Fruit fly (Drosophila melanogaster) whole organism, embryonic: ENCODE data around the gene cic.

Experiments
- Ada2b ChIP-seq: fragments of 200-800 bp; sonication (Bioruptor generic); IDR thresholded peaks from 2 replicates; pipeline ENCODE4 v1.3.6; 2022; ENCODE audit warnings: missing biosample characterization, missing genetic modification characterization
- CG10209 ChIP-seq: fragments of 200-800 bp; sonication (Bioruptor generic); optimal IDR thresholded peaks from 3 replicates; lab custom pipeline; 2017; ENCODE audit warnings: missing biosample characterization, mild to moderate bottlenecking, missing genetic modification characterization, missing genetic modification reagents
- CG10274 ChIP-seq: fragments of 200-800 bp; sonication (Bioruptor generic); optimal IDR thresholded peaks from 3 replicates; lab custom pipeline; 2017; ENCODE audit warnings: missing biosample characterization, mild to moderate bottlenecking, missing genetic modification characterization
- CG10959 ChIP-seq: fragments of 200-800 bp; sonication (Bioruptor generic); IDR thresholded peaks from 2 replicates; pipeline ENCODE4 v1.3.6; 2022; ENCODE audit warnings: missing biosample characterization, missing genetic modification characterization
- CG11456 ChIP-seq: fragments of 200-800 bp; sonication (Bioruptor generic); IDR thresholded peaks from 3 replicates; pipeline ENCODE4 v1.3.6; 2022; ENCODE audit warnings: missing biosample characterization, missing genetic modification characterization
- CG11504 ChIP-seq: fragments of 200-800 bp; sonication (Bioruptor generic); optimal IDR thresholded peaks from 3 replicates; lab custom pipeline; 2019; ENCODE audit warnings: missing biosample characterization, mild to moderate bottlenecking, missing genetic modification characterization, moderate library complexity
- CG1233 ChIP-seq: fragments of 200-800 bp; sonication (Bioruptor generic); optimal IDR thresholded peaks from 4 replicates; lab custom pipeline; 2018; ENCODE audit warnings: missing biosample characterization, mild to moderate bottlenecking, missing genetic modification characterization
- CG13624 ChIP-seq: fragments of 200-800 bp; sonication (Bioruptor generic); optimal IDR thresholded peaks from 2 replicates; lab custom pipeline; 2016; ENCODE audit warnings: missing biosample characterization, missing genetic modification characterization
- CG2116 ChIP-seq: fragments of 200-800 bp; sonication (Bioruptor generic); optimal IDR thresholded peaks from 3 replicates; lab custom pipeline; 2018; ENCODE audit warnings: missing biosample characterization, mild to moderate bottlenecking, missing genetic modification characterization
- CG2678 ChIP-seq: fragments of 200-800 bp; sonication (Bioruptor generic); optimal IDR thresholded peaks from 3 replicates; lab custom pipeline; 2019; ENCODE audit warnings: missing biosample characterization, mild to moderate bottlenecking, missing genetic modification characterization, moderate library complexity
- CG33213 ChIP-seq: fragments of 200-800 bp; sonication (Bioruptor generic); optimal IDR thresholded peaks from 3 replicates; lab custom pipeline; 2016; ENCODE audit warnings: missing biosample characterization, missing genetic modification characterization
- CG3847 ChIP-seq: fragments of 200-800 bp; sonication (Bioruptor generic); IDR thresholded peaks from 2 replicates; pipeline ENCODE4 v1.3.6; 2022; ENCODE audit warnings: missing biosample characterization, missing genetic modification characterization
- CG4424 ChIP-seq: fragments of 200-800 bp; sonication (Bioruptor generic); optimal IDR thresholded peaks from 3 replicates; lab custom pipeline; 2016; ENCODE audit warnings: missing biosample characterization, missing genetic modification characterization
- CG6689 ChIP-seq: fragments of 200-800 bp; sonication (Bioruptor generic); IDR thresholded peaks from 2 replicates; pipeline ENCODE4 v1.3.6; 2022; ENCODE audit warnings: missing biosample characterization, missing genetic modification characterization
- CG7786 ChIP-seq: fragments of 200-800 bp; sonication (Bioruptor generic); optimal IDR thresholded peaks from 2 replicates; lab custom pipeline; 2016; ENCODE audit warnings: missing biosample characterization, missing genetic modification characterization
- CG8765 ChIP-seq: fragments of 200-800 bp; sonication (Bioruptor generic); IDR thresholded peaks from 2 replicates; pipeline ENCODE4 v1.3.6; 2022; ENCODE audit warnings: missing biosample characterization, missing genetic modification characterization
- CG9609 ChIP-seq: fragments of 200-800 bp; sonication (Bioruptor generic); optimal IDR thresholded peaks from 3 replicates; lab custom pipeline; 2016; ENCODE audit warnings: missing biosample characterization, missing genetic modification characterization
- Dip3 ChIP-seq: fragments of 200-800 bp; sonication (Bioruptor generic); optimal IDR thresholded peaks from 3 replicates; lab custom pipeline; 2016; ENCODE audit warnings: missing biosample characterization, missing genetic modification characterization
- Dref ChIP-seq: fragments of 200-800 bp; sonication (Bioruptor generic); IDR thresholded peaks from 2 replicates; pipeline ENCODE4 v1.3.6; 2022; ENCODE audit warnings: missing biosample characterization, missing genetic modification characterization
- Myb ChIP-seq: fragments of 200-800 bp; sonication (Bioruptor generic); optimal IDR thresholded peaks from 2 replicates; lab custom pipeline; 2016; ENCODE audit warnings: missing biosample characterization, missing genetic modification characterization
- NC2α ChIP-seq: fragments of 200-800 bp; sonication (Bioruptor generic); optimal IDR thresholded peaks from 2 replicates; lab custom pipeline; 2016; ENCODE audit warnings: missing biosample characterization, missing genetic modification characterization
- Pdp1 ChIP-seq, 2 experiments: fragments of 200-800 bp; sonication (Bioruptor generic); optimal IDR thresholded peaks; 3 replicates each; lab custom pipeline; 2016; ENCODE audit warnings: missing biosample characterization in 2 of 2, missing genetic modification characterization in 2 of 2, mild to moderate bottlenecking in 1 of 2, moderate library complexity in 1 of 2
- Rfx ChIP-seq: fragments of 200-800 bp; sonication (Bioruptor generic); IDR thresholded peaks from 2 replicates; pipeline ENCODE4 v1.3.6; 2022; ENCODE audit warnings: missing biosample characterization, missing genetic modification characterization
- Spps ChIP-seq: fragments of 200-800 bp; sonication (Bioruptor generic); optimal IDR thresholded peaks from 2 replicates; lab custom pipeline; 2018; ENCODE audit warnings: missing biosample characterization, mild to moderate bottlenecking, missing genetic modification characterization
- Stat92E ChIP-seq, 3 experiments: fragments of >200 bp in 2 of 3; fragments of 200-800 bp in 1 of 3; sonication (Bioruptor generic) in 1 of 3; optimal IDR thresholded peaks; 2 replicates each; lab custom pipeline; 2017 to 2019; ENCODE audit warnings: missing biosample characterization in 3 of 3, missing genetic modification characterization in 3 of 3, mild to moderate bottlenecking in 1 of 3, moderate library complexity in 1 of 3
- ac ChIP-seq: fragments of 200-800 bp; sonication (Bioruptor generic); optimal IDR thresholded peaks from 3 replicates; lab custom pipeline; 2017; ENCODE audit warnings: missing biosample characterization, mild to moderate bottlenecking, missing genetic modification characterization
- ap ChIP-seq: fragments of 200-800 bp; sonication (Bioruptor generic); IDR thresholded peaks from 2 replicates; pipeline ENCODE4 v1.3.6; 2022; ENCODE audit warnings: missing biosample characterization, missing genetic modification characterization
- ash1 ChIP-seq: fragments of 200-800 bp; sonication (Bioruptor generic); optimal IDR thresholded peaks from 2 replicates; lab custom pipeline; 2018; ENCODE audit warnings: missing biosample characterization, mild to moderate bottlenecking, missing genetic modification characterization
- bbx ChIP-seq: fragments of 200-800 bp; sonication (Bioruptor generic); IDR thresholded peaks from 2 replicates; pipeline ENCODE4 v1.3.6; 2022; ENCODE audit warnings: missing biosample characterization, missing genetic modification characterization; ENCODE audit not compliant: partially characterized antibody
- cad ChIP-seq: fragments of >200 bp; optimal IDR thresholded peaks from 2 replicates; lab custom pipeline; 2017; ENCODE audit warnings: missing biosample characterization, missing genetic modification characterization
- caup ChIP-seq: fragments of 200-800 bp; sonication (Bioruptor generic); optimal IDR thresholded peaks from 3 replicates; lab custom pipeline; 2017; ENCODE audit warnings: missing biosample characterization, mild to moderate bottlenecking, missing genetic modification characterization, moderate library complexity; ENCODE audit not compliant: severe bottlenecking
- ems ChIP-seq: fragments of 200-800 bp; sonication (Bioruptor generic); optimal IDR thresholded peaks from 3 replicates; lab custom pipeline; 2016; ENCODE audit warnings: missing biosample characterization, missing genetic modification characterization
- esg ChIP-seq: fragments of 200-800 bp; sonication (Bioruptor generic); conservative IDR thresholded peaks from 2 replicates; pipeline ENCODE4 v1.3.6; 2022; ENCODE audit warnings: missing biosample characterization, missing genetic modification characterization
- ftz-f1 ChIP-seq: fragments of 200-800 bp; sonication (Bioruptor generic); optimal IDR thresholded peaks from 2 replicates; lab custom pipeline; 2016; ENCODE audit warnings: missing biosample characterization, missing genetic modification characterization
- gro ChIP-seq: fragments of 200-800 bp; sonication (Bioruptor generic); optimal IDR thresholded peaks from 2 replicates; lab custom pipeline; 2016; ENCODE audit warnings: missing biosample characterization, missing genetic modification characterization
- hth ChIP-seq: fragments of >200 bp; optimal IDR thresholded peaks from 2 replicates; lab custom pipeline; 2017; ENCODE audit warnings: inconsistent platforms
- inv ChIP-seq: fragments of 200-800 bp; sonication (Bioruptor generic); IDR thresholded peaks from 2 replicates; pipeline ENCODE4 v1.3.6; 2022; ENCODE audit warnings: missing biosample characterization, missing genetic modification characterization; ENCODE audit not compliant: partially characterized antibody
- jigr1 ChIP-seq: fragments of 200-800 bp; sonication (Bioruptor generic); IDR thresholded peaks from 3 replicates; pipeline ENCODE4 v1.3.6; 2022; ENCODE audit warnings: missing biosample characterization, missing genetic modification characterization
- klu ChIP-seq: fragments of 200-800 bp; sonication (Bioruptor generic); IDR thresholded peaks from 2 replicates; pipeline ENCODE4 v1.3.6; 2022; ENCODE audit warnings: missing biosample characterization, missing genetic modification characterization
- lmd ChIP-seq: fragments of 200-800 bp; sonication (Bioruptor generic); IDR thresholded peaks from 2 replicates; pipeline ENCODE4 v1.3.6; 2022; ENCODE audit warnings: missing biosample characterization, missing genetic modification characterization
- nmo ChIP-seq: fragments of 200-800 bp; sonication (Bioruptor generic); optimal IDR thresholded peaks from 2 replicates; lab custom pipeline; 2018; ENCODE audit warnings: missing biosample characterization, mild to moderate bottlenecking, missing genetic modification characterization, moderate library complexity
- oc ChIP-seq: fragments of 200-800 bp; sonication (Bioruptor generic); optimal IDR thresholded peaks from 2 replicates; lab custom pipeline; 2018; ENCODE audit warnings: missing biosample characterization, mild to moderate bottlenecking, missing genetic modification characterization, moderate library complexity
- peb ChIP-seq: fragments of 200-800 bp; sonication (Bioruptor generic); IDR thresholded peaks from 2 replicates; pipeline ENCODE4 v1.3.6; 2022; ENCODE audit warnings: missing biosample characterization, missing genetic modification characterization
- phol ChIP-seq: fragments of 200-800 bp; sonication (Bioruptor generic); optimal IDR thresholded peaks from 3 replicates; lab custom pipeline; 2018; ENCODE audit warnings: missing biosample characterization, mild to moderate bottlenecking, missing genetic modification characterization, moderate library complexity
- salm ChIP-seq: fragments of 200-800 bp; sonication (Bioruptor generic); optimal IDR thresholded peaks from 2 replicates; lab custom pipeline; 2018; ENCODE audit warnings: missing biosample characterization, mild to moderate bottlenecking, missing genetic modification characterization
- sna ChIP-seq: fragments of 200-800 bp; sonication (Bioruptor generic); IDR thresholded peaks from 2 replicates; pipeline ENCODE4 v1.3.6; 2022; ENCODE audit warnings: missing biosample characterization, missing genetic modification characterization; ENCODE audit not compliant: partially characterized antibody
- so ChIP-seq: fragments of 200-800 bp; sonication (Bioruptor generic); IDR thresholded peaks from 3 replicates; pipeline ENCODE4 v1.3.6; 2022; ENCODE audit warnings: missing biosample characterization, missing genetic modification characterization
- vfl ChIP-seq: fragments of 200-800 bp; sonication (Bioruptor generic); optimal IDR thresholded peaks from 2 replicates; lab custom pipeline; 2016; ENCODE audit warnings: missing biosample characterization, missing genetic modification characterization
- zen ChIP-seq: fragments of 200-800 bp; sonication (Bioruptor generic); optimal IDR thresholded peaks from 3 replicates; lab custom pipeline; 2018; ENCODE audit warnings: missing biosample characterization, mild to moderate bottlenecking, missing genetic modification characterization, moderate library complexity

cic gene

dm6 chr3R:20292030-20292879 is 39.7 kb downstream of the cic start (continued):
- no peak for TF ChIP-seq CG2678 (tag; lab: Kevin White, UChicago)
- TF ChIP-seq CG4424 = peak; percentile 82
- TF ChIP-seq CG10959 (GFP tag; lab: Robert Waterston, UW) = peak; percentile 38; the same call in 1 of the 2 replicates
- TF ChIP-seq CG9609 (GFP tag; lab: Kevin White, UChicago) = no peak
- TF ChIP-seq hth = no peak
- TF ChIP-seq inv (GFP tag; lab: Robert Waterston, UW) = 0 out of 2 replicates have a peak, but pooled peaks have one; percentile 12
- no peak for TF ChIP-seq caup (GFP tag; lab: Kevin White, UChicago)
- TF ChIP-seq Myb (GFP tag; lab: Kevin White, UChicago) = peak; percentile 17
- peak; percentile 71 for TF ChIP-seq CG11504 (tag; lab: Kevin White, UChicago)
- peak; percentile 27 for TF ChIP-seq CG7786 (GFP tag; lab: Kevin White, UChicago)
- TF ChIP-seq oc (tag; lab: Kevin White, UChicago) = peak; percentile 46
- no peak for TF ChIP-seq NC2α (GFP tag; lab: Kevin White, UChicago)
- TF ChIP-seq CG10209 = peak; percentile 67
- TF ChIP-seq bbx (GFP tag; lab: Robert Waterston, UW) = peak; percentile 44; the same call in 1 of the 2 replicates
- TF ChIP-seq klu = no peak
- no peak for TF ChIP-seq CG33213 (GFP tag; lab: Kevin White, UChicago)
- TF ChIP-seq zen (tag; lab: Kevin White, UChicago) = peak; percentile 53
- TF ChIP-seq phol (tag; lab: Kevin White, UChicago) = peak; percentile 65
- TF ChIP-seq salm (tag; lab: Kevin White, UChicago) = no peak
- TF ChIP-seq gro (GFP tag; lab: Kevin White, UChicago) = no peak
- TF ChIP-seq Dref = no peak
- TF ChIP-seq ftz-f1 = no peak
- peak; percentile 47 for TF ChIP-seq Pdp1 (GFP tag; optimal IDR thresholded peaks at IDR 0.05; lab: Kevin White, UChicago)
- no peak for TF ChIP-seq Dip3 (GFP tag; lab: Kevin White, UChicago)
- no peak for TF ChIP-seq jigr1
- no peak for TF ChIP-seq ap
- peak; percentile 82 for TF ChIP-seq nmo (GFP tag; lab: Kevin White, UChicago)
- no peak for TF ChIP-seq ash1 (GFP tag; lab: Kevin White, UChicago)
- TF ChIP-seq sna (GFP tag; lab: Robert Waterston, UW) = no peak
- no peak for TF ChIP-seq so (GFP tag; lab: Robert Waterston, UW)
- TF ChIP-seq CG8765 = peak; percentile 57; the same call in 1 of the 2 replicates
- peak; percentile 53 for TF ChIP-seq ac (GFP tag; lab: Kevin White, UChicago)
- no peak for TF ChIP-seq Stat92E (GFP tag; optimal IDR thresholded peaks at IDR 0.05; lab: Kevin White, UChicago)
- TF ChIP-seq Spps (tag; lab: Kevin White, UChicago) = peak; percentile 42
- TF ChIP-seq CG3847 (GFP tag; lab: Robert Waterston, UW) = no peak
- peak; percentile 98 for TF ChIP-seq cad
- no peak for TF ChIP-seq Rfx (GFP tag; lab: Robert Waterston, UW)
- TF ChIP-seq CG1233 = peak; percentile 65
- TF ChIP-seq CG6689 (GFP tag; lab: Robert Waterston, UW) = peak; percentile 40; the same call in 1 of the 2 replicates
- peak; percentile 40 for TF ChIP-seq CG2116
- no peak for TF ChIP-seq vfl
- TF ChIP-seq ems (GFP tag; lab: Kevin White, UChicago) = peak; percentile 36
- TF ChIP-seq Ada2b = no peak
- peak; percentile 17 for TF ChIP-seq CG10274 (GFP tag; lab: Kevin White, UChicago)
- TF ChIP-seq CG13624 (GFP tag; lab: Kevin White, UChicago) = no peak
- TF ChIP-seq esg (GFP tag; lab: Robert Waterston, UW) = peak; percentile 44; the same call in 1 of the 2 replicates
- peak; percentile 33; the same call in 1 of the 2 replicates for TF ChIP-seq lmd (GFP tag; lab: Robert Waterston, UW)
- TF ChIP-seq CG11456 = no peak
- no peak for TF ChIP-seq peb (GFP tag; lab: Robert Waterston, UW)
